Worm (Caenorhabditis elegans): Measurements from ENCODE around the gene smap-1.

DNA sequence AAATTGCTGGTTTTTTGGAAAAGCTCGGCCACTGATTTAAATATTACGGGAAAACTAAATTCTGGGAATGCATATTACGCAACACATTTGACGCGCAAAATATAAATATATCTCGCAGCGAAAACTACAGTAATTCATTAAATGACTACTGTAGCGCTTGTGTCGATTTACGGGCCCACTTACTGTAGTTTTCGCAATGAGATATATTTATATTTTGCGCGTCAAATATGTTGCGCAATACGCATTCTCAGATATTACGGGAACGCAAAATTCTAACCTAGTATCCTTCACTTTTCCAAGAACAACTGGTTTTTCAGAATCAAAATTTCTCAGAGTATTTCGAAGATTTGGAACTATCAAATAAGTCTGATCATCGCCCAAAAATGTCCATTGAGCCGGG lies 29.9 kb downstream of the smap-1 start:
- TF ChIP-seq snpc-4 (tag; optimal IDR thresholded peaks at IDR 0.05) (no peak), elt-1 (tag; optimal IDR thresholded peaks at IDR 0.05) (no peak), nhr-25 (tag; optimal IDR thresholded peaks at IDR 0.05) (no peak), elt-3 (tag; optimal IDR thresholded peaks at IDR 0.05) (no peak), lsy-2 (tag; optimal IDR thresholded peaks at IDR 0.05) (no peak), nhr-11 (tag; optimal IDR thresholded peaks at IDR 0.05) (no peak), dmd-4 (tag; optimal IDR thresholded peaks at IDR 0.05) (no peak), lin-13 (GFP tag; optimal IDR thresholded peaks at IDR 0.05) (no peak), fos-1 (tag; optimal IDR thresholded peaks at IDR 0.05) (no peak), ceh-82 (tag; optimal IDR thresholded peaks at IDR 0.05) (no peak), nhr-10 (tag; optimal IDR thresholded peaks at IDR 0.05) (no peak), aly-2 (tag; optimal IDR thresholded peaks at IDR 0.05) (no peak)
